Fruit fly (Drosophila melanogaster) whole organism, embryonic: ENCODE results near the gene CG18788.

Experiments
- ATbp ChIP-seq: fragments of 200-800 bp; sonication (Bioruptor generic); optimal IDR thresholded peaks from 2 replicates; lab custom pipeline; 2017; ENCODE audit warnings: missing biosample characterization, mild to moderate bottlenecking, missing genetic modification characterization, missing genetic modification reagents
- C15 ChIP-seq: fragments of 200-800 bp; sonication (Bioruptor generic); IDR thresholded peaks from 3 replicates; pipeline ENCODE4 v1.3.6; 2022; ENCODE audit warnings: missing biosample characterization, missing genetic modification characterization
- CG10147 ChIP-seq: fragments of 200-800 bp; sonication (Bioruptor generic); optimal IDR thresholded peaks from 2 replicates; lab custom pipeline; 2019; ENCODE audit warnings: missing biosample characterization, mild to moderate bottlenecking, missing genetic modification characterization, moderate library complexity
- CG12155 ChIP-seq: fragments of 200-800 bp; sonication (Bioruptor generic); optimal IDR thresholded peaks from 3 replicates; lab custom pipeline; 2016; ENCODE audit warnings: missing biosample characterization, missing genetic modification characterization
- CG12659 ChIP-seq: fragments of 200-800 bp; sonication (Bioruptor generic); optimal IDR thresholded peaks from 3 replicates; lab custom pipeline; 2017; ENCODE audit warnings: mild to moderate bottlenecking, missing biosample characterization, missing genetic modification reagents, missing genetic modification characterization
- CG12942 ChIP-seq: fragments of 200-800 bp; sonication (Bioruptor generic); optimal IDR thresholded peaks from 3 replicates; lab custom pipeline; 2016; ENCODE audit warnings: missing biosample characterization, missing genetic modification characterization
- CG13624 ChIP-seq: fragments of 200-800 bp; sonication (Bioruptor generic); optimal IDR thresholded peaks from 2 replicates; lab custom pipeline; 2016; ENCODE audit warnings: missing biosample characterization, missing genetic modification characterization
- CG13894 ChIP-seq: fragments of 200-800 bp; sonication (Bioruptor generic); optimal IDR thresholded peaks from 3 replicates; lab custom pipeline; 2018; ENCODE audit warnings: missing biosample characterization, mild to moderate bottlenecking, missing genetic modification characterization, moderate library complexity
- CG14441 ChIP-seq: fragments of 200-800 bp; sonication (Bioruptor generic); IDR thresholded peaks from 2 replicates; pipeline ENCODE4 v1.3.6; 2022; ENCODE audit warnings: missing biosample characterization, missing genetic modification characterization
- CG17829 ChIP-seq: fragments of 200-800 bp; optimal IDR thresholded peaks from 2 replicates; lab custom pipeline; 2019; ENCODE audit warnings: missing biosample characterization, mild to moderate bottlenecking, missing genetic modification characterization, moderate library complexity
- CG1832 ChIP-seq: fragments of 200-800 bp; sonication (Bioruptor generic); optimal IDR thresholded peaks from 2 replicates; lab custom pipeline; 2017; ENCODE audit warnings: missing biosample characterization, mild to moderate bottlenecking, missing genetic modification characterization, inconsistent platforms
- CG30431 ChIP-seq: fragments of 200-800 bp; sonication (Bioruptor generic); optimal IDR thresholded peaks from 2 replicates; lab custom pipeline; 2017; ENCODE audit warnings: missing biosample characterization, missing genetic modification characterization
- CG3065 ChIP-seq: fragments of 200-800 bp; sonication (Bioruptor generic); optimal IDR thresholded peaks from 2 replicates; lab custom pipeline; 2016; ENCODE audit warnings: missing biosample characterization, missing genetic modification characterization
- CG3726 ChIP-seq: fragments of 200-800 bp; sonication (Bioruptor generic); IDR thresholded peaks from 3 replicates; pipeline ENCODE4, ENCODE4 v1.3.6; 2022; ENCODE audit warnings: missing biosample characterization, missing genetic modification characterization
- CG3847 ChIP-seq: fragments of 200-800 bp; sonication (Bioruptor generic); IDR thresholded peaks from 2 replicates; pipeline ENCODE4 v1.3.6; 2022; ENCODE audit warnings: missing biosample characterization, missing genetic modification characterization
- CG42726 ChIP-seq: fragments of 200-800 bp; sonication (Bioruptor generic); IDR thresholded peaks from 2 replicates; pipeline ENCODE4 v1.3.6; 2022; ENCODE audit warnings: missing biosample characterization, missing genetic modification characterization; ENCODE audit not compliant: partially characterized antibody
- CG7556 ChIP-seq: fragments of 200-800 bp; sonication (Bioruptor generic); optimal IDR thresholded peaks from 2 replicates; lab custom pipeline; 2017; ENCODE audit warnings: missing biosample characterization, mild to moderate bottlenecking, missing genetic modification characterization
- CG7786 ChIP-seq: fragments of 200-800 bp; sonication (Bioruptor generic); optimal IDR thresholded peaks from 2 replicates; lab custom pipeline; 2016; ENCODE audit warnings: missing biosample characterization, missing genetic modification characterization
- CG8281 ChIP-seq: fragments of 200-800 bp; sonication (Bioruptor generic); optimal IDR thresholded peaks from 2 replicates; lab custom pipeline; 2018; ENCODE audit warnings: missing biosample characterization, mild to moderate bottlenecking, missing genetic modification characterization, moderate library complexity
- Dad ChIP-seq: fragments of 200-800 bp; sonication (Bioruptor generic); optimal IDR thresholded peaks from 3 replicates; lab custom pipeline; 2016; ENCODE audit warnings: missing biosample characterization, missing genetic modification characterization
- Dek ChIP-seq: fragments of 200-800 bp; sonication (Bioruptor generic); optimal IDR thresholded peaks from 3 replicates; lab custom pipeline; 2019; ENCODE audit warnings: missing biosample characterization, mild to moderate bottlenecking, missing genetic modification characterization, moderate library complexity
- Dip2 ChIP-seq: fragments of 200-800 bp; sonication (Bioruptor generic); IDR thresholded peaks from 2 replicates; pipeline ENCODE4 v1.3.6; 2022; ENCODE audit warnings: missing biosample characterization, missing genetic modification characterization
- Dip3 ChIP-seq: fragments of 200-800 bp; sonication (Bioruptor generic); optimal IDR thresholded peaks from 3 replicates; lab custom pipeline; 2016; ENCODE audit warnings: missing biosample characterization, missing genetic modification characterization
- E2f1 ChIP-seq: fragments of 200-800 bp; sonication (Bioruptor generic); IDR thresholded peaks from 2 replicates; pipeline ENCODE4 v1.3.6; 2022; ENCODE audit warnings: missing biosample characterization, missing genetic modification characterization
- ERR ChIP-seq: fragments of 200-800 bp; sonication (Bioruptor generic); optimal IDR thresholded peaks from 2 replicates; lab custom pipeline; 2016; ENCODE audit warnings: missing biosample characterization, missing genetic modification characterization
- HLH3B ChIP-seq: fragments of 200-800 bp; sonication (Bioruptor generic); IDR thresholded peaks from 2 replicates; pipeline ENCODE4 v1.3.6; 2022; ENCODE audit warnings: missing biosample characterization, missing genetic modification characterization
- Mad ChIP-seq: fragments of 200-800 bp; sonication (Bioruptor generic); optimal IDR thresholded peaks from 2 replicates; lab custom pipeline; 2016; ENCODE audit warnings: missing biosample characterization, missing genetic modification characterization
- Mrtf ChIP-seq: fragments of 200-800 bp; sonication (Bioruptor generic); IDR thresholded peaks from 3 replicates; pipeline ENCODE4 v1.3.6; 2022; ENCODE audit warnings: missing biosample characterization, missing genetic modification characterization
- Neu2 ChIP-seq: fragments of 200-800 bp; sonication (Bioruptor generic); optimal IDR thresholded peaks from 3 replicates; lab custom pipeline; 2016; ENCODE audit warnings: missing biosample characterization, missing genetic modification characterization, borderline replicate concordance
- Rfx ChIP-seq: fragments of 200-800 bp; sonication (Bioruptor generic); IDR thresholded peaks from 2 replicates; pipeline ENCODE4 v1.3.6; 2022; ENCODE audit warnings: missing biosample characterization, missing genetic modification characterization
- btn ChIP-seq: fragments of 200-800 bp; sonication (Bioruptor generic); optimal IDR thresholded peaks from 2 replicates; lab custom pipeline; 2016; ENCODE audit warnings: missing biosample characterization, missing genetic modification characterization
- chm ChIP-seq: fragments of 200-800 bp; sonication (Bioruptor generic); IDR thresholded peaks from 2 replicates; pipeline ENCODE4 v1.3.6; 2022; ENCODE audit warnings: missing biosample characterization, missing genetic modification characterization
- croc ChIP-seq: fragments of 200-800 bp; sonication (Bioruptor generic); conservative IDR thresholded peaks from 3 replicates; pipeline ENCODE4 v1.3.6; 2022; ENCODE audit warnings: missing biosample characterization, missing genetic modification characterization
- dmrt11E ChIP-seq: fragments of 200-800 bp; sonication (Bioruptor generic); optimal IDR thresholded peaks from 3 replicates; lab custom pipeline; 2018; ENCODE audit warnings: missing biosample characterization, mild to moderate bottlenecking, missing genetic modification characterization, moderate library complexity
- ind ChIP-seq: fragments of 200-800 bp; sonication (Bioruptor generic); optimal IDR thresholded peaks from 3 replicates; lab custom pipeline; 2016; ENCODE audit warnings: missing biosample characterization, missing genetic modification characterization
- mld ChIP-seq: fragments of 200-800 bp; sonication (Bioruptor generic); IDR thresholded peaks from 3 replicates; pipeline ENCODE4 v1.3.6; 2022; ENCODE audit warnings: missing biosample characterization, missing genetic modification characterization; ENCODE audit not compliant: partially characterized antibody
- oc ChIP-seq: fragments of 200-800 bp; sonication (Bioruptor generic); optimal IDR thresholded peaks from 2 replicates; lab custom pipeline; 2018; ENCODE audit warnings: missing biosample characterization, mild to moderate bottlenecking, missing genetic modification characterization, moderate library complexity
- prd ChIP-seq, 3 experiments: fragments of >200 bp in 2 of 3; fragments of 200-800 bp in 1 of 3; sonication (Bioruptor generic) in 1 of 3; optimal IDR thresholded peaks in 2 of 3; IDR thresholded peaks in 1 of 3; 2 replicates in 2 of 3; 3 replicates in 1 of 3; pipeline versions ENCODE4 v1.3.6 to Lab custom; 2017 to 2022; ENCODE audit warnings: missing biosample characterization in 1 of 3, missing genetic modification characterization in 1 of 3
- ro ChIP-seq: fragments of 200-800 bp; sonication (Bioruptor generic); IDR thresholded peaks from 2 replicates; pipeline ENCODE4 v1.3.6; 2022; ENCODE audit warnings: missing biosample characterization, missing genetic modification characterization
- scrt ChIP-seq: fragments of 200-800 bp; sonication (Bioruptor generic); optimal IDR thresholded peaks from 2 replicates; lab custom pipeline; 2018; ENCODE audit warnings: missing biosample characterization, mild to moderate bottlenecking, missing genetic modification characterization, moderate library complexity
- sens ChIP-seq: fragments of 200-800 bp; sonication (Bioruptor generic); peaks from one replicate; lab custom pipeline; 2016; ENCODE audit warnings: missing biosample characterization, missing genetic modification characterization
- ssp ChIP-seq: fragments of 200-800 bp; sonication (Bioruptor generic); IDR thresholded peaks from 2 replicates; pipeline ENCODE4 v1.3.6; 2022; ENCODE audit warnings: missing biosample characterization, missing genetic modification characterization
- stc ChIP-seq: fragments of 200-800 bp; sonication (Bioruptor generic); IDR thresholded peaks from 2 replicates; pipeline ENCODE4 v1.3.6; 2022; ENCODE audit warnings: missing biosample characterization, missing genetic modification characterization
- sug ChIP-seq: fragments of 200-800 bp; optimal IDR thresholded peaks from 2 replicates; lab custom pipeline; 2019; ENCODE audit warnings: missing biosample characterization, mild to moderate bottlenecking, missing genetic modification characterization, moderate library complexity
- tll ChIP-seq, 2 experiments: fragments of 200-800 bp in 1 of 2; fragments of >200 bp in 1 of 2; sonication (Bioruptor generic) in 1 of 2; optimal IDR thresholded peaks; 2 replicates each; lab custom pipeline; 2017 to 2019; ENCODE audit warnings: missing biosample characterization in 2 of 2, missing genetic modification characterization in 2 of 2, mild to moderate bottlenecking in 1 of 2, moderate library complexity in 1 of 2
- trh ChIP-seq: fragments of 200-800 bp; sonication (Bioruptor generic); optimal IDR thresholded peaks from 2 replicates; lab custom pipeline; 2016; ENCODE audit warnings: missing biosample characterization, missing genetic modification characterization
- tup ChIP-seq: fragments of 200-800 bp; sonication (Bioruptor generic); optimal IDR thresholded peaks from 2 replicates; lab custom pipeline; 2016; ENCODE audit warnings: missing biosample characterization, mild to moderate bottlenecking, missing genetic modification characterization, moderate library complexity
- zfh1 ChIP-seq: fragments of 200-800 bp; sonication (Bioruptor generic); IDR thresholded peaks from 3 replicates; pipeline ENCODE4 v1.3.6; 2022; ENCODE audit warnings: missing biosample characterization, missing genetic modification characterization

CG18788 gene

DNA sequence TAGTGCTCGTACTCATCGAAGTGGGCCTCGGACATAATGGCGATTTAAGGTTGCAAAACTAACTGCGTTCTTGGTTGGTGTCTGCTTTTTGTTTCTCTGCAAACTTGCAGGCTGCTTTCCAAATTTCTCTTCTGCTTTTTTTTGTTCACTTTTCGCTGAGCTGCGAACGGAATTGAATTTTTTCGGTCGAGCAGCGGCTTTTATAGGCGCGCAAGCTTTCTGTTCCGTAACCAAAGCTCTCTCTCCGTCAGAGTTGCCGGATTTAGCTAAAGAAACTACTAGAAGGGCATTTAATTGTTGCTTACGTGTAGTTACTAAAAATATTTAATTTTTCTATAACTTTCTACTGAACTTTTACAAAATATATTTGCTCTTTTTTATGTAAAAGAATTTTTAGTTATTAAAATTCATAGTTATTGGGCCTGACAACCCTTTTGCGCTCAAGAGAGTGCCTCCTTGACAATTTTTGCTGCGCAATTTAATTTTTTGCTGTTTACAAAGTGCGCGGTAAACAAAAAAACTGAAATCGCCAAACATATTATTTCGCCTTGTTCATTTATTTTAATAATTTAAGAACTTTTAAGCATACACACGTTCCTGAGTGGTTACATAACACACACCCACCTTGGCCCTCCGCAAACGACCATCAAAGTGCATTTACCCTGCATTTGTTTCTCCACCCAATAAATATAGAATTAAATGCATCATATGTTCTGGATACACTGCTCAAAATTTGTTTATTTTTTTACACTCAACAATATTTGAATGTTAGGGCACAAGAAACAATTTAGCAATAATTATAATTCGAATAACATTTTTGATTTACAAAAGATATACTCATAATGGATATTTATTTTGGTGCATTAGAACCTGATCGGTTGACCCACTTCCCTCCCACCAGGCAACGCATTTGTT lies 12.2 kb downstream of the CG18788 start, which contains the start of gene CG6770 (continued):
- TF ChIP-seq ind (GFP tag; lab: Kevin White, UChicago) (peak; percentile 57), Mad (peak; percentile 51), Dek (tag; lab: Kevin White, UChicago) (peak; percentile 87), tup (GFP tag; lab: Kevin White, UChicago) (peak; percentile 52), ATbp (GFP tag; lab: Kevin White, UChicago) (peak; percentile 79), Dip3 (peak; percentile 26), C15 (GFP tag; lab: Robert Waterston, UW) (0 out of 3 replicates have a peak, but pooled peaks have one; percentile 51), CG14441 (GFP tag; lab: Robert Waterston, UW) (peak; percentile 80), dmrt11E (tag; lab: Kevin White, UChicago) (no peak), CG3065 (GFP tag; lab: Kevin White, UChicago) (no peak), CG17829 (tag; lab: Kevin White, UChicago) (peak; percentile 70), CG10147 (GFP tag; lab: Kevin White, UChicago) (peak; percentile 90), Mrtf (GFP tag; lab: Robert Waterston, UW) (peak; percentile 79), chm (GFP tag; lab: Robert Waterston, UW) (peak; percentile 70; the same call in 1 of the 2 replicates), oc (tag; lab: Kevin White, UChicago) (peak; percentile 41), CG8281 (tag; lab: Kevin White, UChicago) (peak; percentile 14), zfh1 (GFP tag; lab: Robert Waterston, UW) (peak; percentile 85), CG42726 (GFP tag; lab: Robert Waterston, UW) (peak; percentile 64; the same call in 1 of the 2 replicates), CG3847 (GFP tag; lab: Robert Waterston, UW) (peak; percentile 85), Neu2 (GFP tag; lab: Kevin White, UChicago) (no peak), CG7786 (GFP tag; lab: Kevin White, UChicago) (peak; percentile 31), CG1832 (no peak), ERR (peak; percentile 26), trh (GFP tag; lab: Kevin White, UChicago) (peak; percentile 43), sug (peak; percentile 78), CG12942 (peak; percentile 33), ro (GFP tag; lab: Robert Waterston, UW) (no peak), prd (optimal IDR thresholded peaks at IDR 0.05; lab: Kevin White, UChicago) (no peak), prd (GFP tag; IDR thresholded peaks at IDR 0.05; lab: Robert Waterston, UW) (peak; percentile 93), stc (peak; percentile 89), sens (GFP tag; lab: Kevin White, UChicago) (peak; percentile 81), Dip2 (GFP tag; lab: Robert Waterston, UW) (no peak), CG12659 (GFP tag; lab: Kevin White, UChicago) (peak; percentile 89), tll (GFP tag; optimal IDR thresholded peaks at IDR 0.05; lab: Kevin White, UChicago) (no peak), ssp (GFP tag; lab: Robert Waterston, UW) (peak; percentile 68; the same call in 1 of the 2 replicates), croc (GFP tag; lab: Robert Waterston, UW) (0 out of 3 replicates have a peak, but pooled peaks have one; percentile 23), Dad (GFP tag; lab: Kevin White, UChicago) (peak; percentile 43), HLH3B (GFP tag; lab: Robert Waterston, UW) (peak; percentile 81), btn (GFP tag; lab: Kevin White, UChicago) (no peak), CG13894 (peak; percentile 92), E2f1 (GFP tag; lab: Robert Waterston, UW) (peak; percentile 84), CG12155 (GFP tag; lab: Kevin White, UChicago) (peak; percentile 60), CG7556 (GFP tag; lab: Kevin White, UChicago) (peak; percentile 90), CG30431 (GFP tag; lab: Kevin White, UChicago) (peak; percentile 32), scrt (GFP tag; lab: Kevin White, UChicago) (peak; percentile 87), CG13624 (GFP tag; lab: Kevin White, UChicago) (peak; percentile 92), mld (0 out of 3 replicates have a peak, but pooled peaks have one; percentile 19), Rfx (GFP tag; lab: Robert Waterston, UW) (peak; percentile 94), CG3726 (GFP tag; lab: Robert Waterston, UW) (peak; percentile 62; the same call in 1 of the 3 replicates)
